Fruit fly (Drosophila melanogaster) whole organism, pupa: Measurements from ENCODE around the gene Gbeta76C.

Experiments
- CG34367 ChIP-seq: fragments of 200-800 bp; sonication (Bioruptor generic); optimal IDR thresholded peaks from 2 replicates; lab custom pipeline; 2018; ENCODE audit warnings: missing biosample characterization, mild to moderate bottlenecking, missing genetic modification characterization
- Pif1A ChIP-seq: fragments of 200-800 bp; sonication (Bioruptor generic); optimal IDR thresholded peaks from 3 replicates; lab custom pipeline; 2016; ENCODE audit warnings: missing biosample characterization, missing genetic modification characterization

DNA sequence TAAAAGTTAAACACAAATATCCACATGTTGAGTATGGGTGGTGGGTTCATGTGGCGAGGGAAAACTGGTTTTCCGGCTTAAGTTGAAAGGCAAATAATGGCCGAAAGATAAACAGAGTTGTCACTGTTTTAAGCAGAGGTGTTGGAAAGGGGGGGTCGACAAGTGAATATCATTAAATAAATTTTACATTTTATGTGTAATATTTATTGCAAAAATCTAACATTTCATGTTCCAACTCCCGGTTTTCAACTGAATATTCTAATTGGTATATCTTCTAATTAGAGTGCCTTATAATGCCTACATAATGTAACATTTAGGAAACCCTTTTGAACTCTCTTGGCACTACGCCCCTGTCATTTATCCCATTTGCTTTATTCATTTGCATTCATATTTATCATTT is 31.5 kb upstream of the Gbeta76C start:
- no peak for TF ChIP-seq CG34367 (tag; lab: Kevin White, UChicago)
- no peak for TF ChIP-seq Pif1A
